Fruit fly (Drosophila melanogaster): Measurements from ENCODE around the gene Fer1.

- TF ChIP-seq stc (GFP tag; IDR thresholded peaks at IDR 0.05) (peak; percentile 32; the same call in 1 of the 2 replicates), CG12299 (tag; optimal IDR thresholded peaks at IDR 0.05) (peak; percentile 56), CG2199 (GFP tag; IDR thresholded peaks at IDR 0.05) (no peak), zen (tag; optimal IDR thresholded peaks at IDR 0.05) (peak; percentile 88), wek (GFP tag; optimal IDR thresholded peaks at IDR 0.05) (no peak), vfl (GFP tag; optimal IDR thresholded peaks at IDR 0.05) (peak; percentile 87)
Observed at dm6 chr3R:7124109-7124639, 11.8 kb upstream of the Fer1 start, which contains the start of the genes Alh and CG10098.

Measured in whole organism, embryonic.